Fruit fly (Drosophila melanogaster) whole organism, embryonic: ENCODE results near the gene CG8673.
A peak's percentile ranks its signal among the peaks of the same experiment; 100 is the strongest.

ENCODE experiments used
- Blimp-1 ChIP-seq: fragments of 200-800 bp; sonication (Bioruptor generic); optimal IDR thresholded peaks from 3 replicates; lab custom pipeline; 2018; ENCODE audit warnings: missing biosample characterization, missing genetic modification characterization, mild to moderate bottlenecking, moderate library complexity, missing genetic modification reagents
- CG10565 ChIP-seq: fragments of 200-800 bp; sonication (Bioruptor generic); optimal IDR thresholded peaks from 3 replicates; lab custom pipeline; 2016; ENCODE audit warnings: missing biosample characterization, mild to moderate bottlenecking, missing genetic modification characterization
- CG11456 ChIP-seq: fragments of 200-800 bp; sonication (Bioruptor generic); IDR thresholded peaks from 3 replicates; pipeline ENCODE4 v1.3.6; 2022; ENCODE audit warnings: missing biosample characterization, missing genetic modification characterization
- CG12659 ChIP-seq: fragments of 200-800 bp; sonication (Bioruptor generic); optimal IDR thresholded peaks from 3 replicates; lab custom pipeline; 2017; ENCODE audit warnings: mild to moderate bottlenecking, missing biosample characterization, missing genetic modification reagents, missing genetic modification characterization
- CG12769 ChIP-seq: fragments of 200-800 bp; sonication (Bioruptor generic); optimal IDR thresholded peaks from 2 replicates; lab custom pipeline; 2019; ENCODE audit warnings: missing biosample characterization, mild to moderate bottlenecking, missing genetic modification characterization, moderate library complexity
- CG15269 ChIP-seq: fragments of 200-800 bp; sonication (Bioruptor generic); optimal IDR thresholded peaks from 2 replicates; lab custom pipeline; 2018; ENCODE audit warnings: missing biosample characterization, mild to moderate bottlenecking, missing genetic modification characterization, moderate library complexity
- CG1529 ChIP-seq: fragments of 200-800 bp; sonication (Bioruptor generic); optimal IDR thresholded peaks from 3 replicates; lab custom pipeline; 2018; ENCODE audit warnings: missing biosample characterization, missing genetic modification characterization
- CG15479 ChIP-seq: fragments of 200-800 bp; sonication (Bioruptor generic); optimal IDR thresholded peaks from 3 replicates; lab custom pipeline; 2019; ENCODE audit warnings: missing biosample characterization, mild to moderate bottlenecking, missing genetic modification characterization, moderate library complexity
- CG15514 ChIP-seq: fragments of 200-800 bp; sonication (Bioruptor generic); optimal IDR thresholded peaks from 3 replicates; lab custom pipeline; 2017; ENCODE audit warnings: missing biosample characterization, missing genetic modification characterization, mild to moderate bottlenecking, moderate library complexity, missing genetic modification reagents
- CG1603 ChIP-seq: fragments of 200-800 bp; sonication (Bioruptor generic); optimal IDR thresholded peaks from 2 replicates; lab custom pipeline; 2019; ENCODE audit warnings: missing biosample characterization, mild to moderate bottlenecking, missing genetic modification characterization, moderate library complexity
- CG18764 ChIP-seq: fragments of 200-800 bp; sonication (Bioruptor generic); optimal IDR thresholded peaks from 3 replicates; lab custom pipeline; 2016; ENCODE audit warnings: missing biosample characterization, missing genetic modification characterization
- CG30403 ChIP-seq: fragments of 200-800 bp; sonication (Bioruptor generic); optimal IDR thresholded peaks from 3 replicates; lab custom pipeline; 2016; ENCODE audit warnings: missing biosample characterization, missing genetic modification characterization
- CG31365 ChIP-seq: fragments of 200-800 bp; sonication (Bioruptor generic); optimal IDR thresholded peaks from 2 replicates; lab custom pipeline; 2018; ENCODE audit warnings: missing biosample characterization, mild to moderate bottlenecking, missing genetic modification characterization
- CG31388 ChIP-seq: fragments of 200-800 bp; sonication (Bioruptor generic); optimal IDR thresholded peaks from 2 replicates; lab custom pipeline; 2016; ENCODE audit warnings: missing biosample characterization, missing genetic modification characterization
- CG31441 ChIP-seq: fragments of 200-800 bp; sonication (Bioruptor generic); IDR thresholded peaks from 2 replicates; pipeline ENCODE4 v1.3.6; 2022; ENCODE audit warnings: missing biosample characterization, missing genetic modification characterization
- CG3281 ChIP-seq: fragments of 200-800 bp; sonication (Bioruptor generic); optimal IDR thresholded peaks from 3 replicates; lab custom pipeline; 2017; ENCODE audit warnings: missing biosample characterization, mild to moderate bottlenecking, missing genetic modification characterization
- CG4730 ChIP-seq: fragments of 200-800 bp; sonication (Bioruptor generic); IDR thresholded peaks from 2 replicates; pipeline ENCODE4 v1.3.6; 2022; ENCODE audit warnings: missing biosample characterization, missing genetic modification characterization
- CG5180 ChIP-seq: fragments of 200-800 bp; sonication (Bioruptor generic); optimal IDR thresholded peaks from 3 replicates; lab custom pipeline; 2017; ENCODE audit warnings: missing biosample characterization, missing genetic modification characterization, mild to moderate bottlenecking, moderate library complexity, missing genetic modification reagents
- CG6272 ChIP-seq: fragments of 200-800 bp; sonication (Bioruptor generic); IDR thresholded peaks from 2 replicates; pipeline ENCODE4 v1.3.6; 2022; ENCODE audit warnings: missing biosample characterization, missing genetic modification characterization
- CG6683 ChIP-seq: fragments of 200-800 bp; sonication (Bioruptor generic); optimal IDR thresholded peaks from 2 replicates; lab custom pipeline; 2017; ENCODE audit warnings: missing biosample characterization, mild to moderate bottlenecking, missing genetic modification characterization, missing genetic modification reagents
- CG6813 ChIP-seq: fragments of 200-800 bp; sonication (Bioruptor generic); optimal IDR thresholded peaks from 2 replicates; lab custom pipeline; 2017; ENCODE audit warnings: missing biosample characterization, missing genetic modification characterization, mild to moderate bottlenecking, moderate library complexity, missing genetic modification reagents
- CG6854 ChIP-seq: fragments of 200-800 bp; sonication (Bioruptor generic); optimal IDR thresholded peaks from 3 replicates; lab custom pipeline; 2017; ENCODE audit warnings: missing biosample characterization, mild to moderate bottlenecking, missing genetic modification characterization
- CG7745 ChIP-seq: fragments of 200-800 bp; sonication (Bioruptor generic); optimal IDR thresholded peaks from 2 replicates; lab custom pipeline; 2018; ENCODE audit warnings: missing biosample characterization, mild to moderate bottlenecking, missing genetic modification characterization, moderate library complexity
- D19A ChIP-seq: fragments of 200-800 bp; optimal IDR thresholded peaks from 3 replicates; lab custom pipeline; 2019; ENCODE audit warnings: missing biosample characterization, mild to moderate bottlenecking, missing genetic modification characterization, moderate library complexity
- D19B ChIP-seq: fragments of 200-800 bp; sonication (Bioruptor generic); optimal IDR thresholded peaks from 2 replicates; lab custom pipeline; 2017; ENCODE audit warnings: missing biosample characterization, mild to moderate bottlenecking, missing genetic modification characterization
- Doc2 ChIP-seq: fragments of 200-800 bp; sonication (Bioruptor generic); IDR thresholded peaks from 2 replicates; pipeline ENCODE4 v1.3.6; 2022; ENCODE audit warnings: missing biosample characterization, missing genetic modification characterization
- E2f2 ChIP-seq: fragments of 200-800 bp; sonication (Bioruptor generic); IDR thresholded peaks from 2 replicates; pipeline ENCODE4 v1.3.6; 2022; ENCODE audit warnings: missing biosample characterization, missing genetic modification characterization
- Eip74EF ChIP-seq, 2 experiments: fragments of 200-800 bp in 1 of 2; fragments of >200 bp in 1 of 2; sonication (Bioruptor generic) in 1 of 2; optimal IDR thresholded peaks; 2 replicates each; lab custom pipeline; 2017 to 2019; ENCODE audit warnings: missing biosample characterization in 2 of 2, missing genetic modification characterization in 2 of 2, mild to moderate bottlenecking in 1 of 2, moderate library complexity in 1 of 2
- MESR4 ChIP-seq: fragments of 200-800 bp; sonication (Bioruptor generic); optimal IDR thresholded peaks from 2 replicates; lab custom pipeline; 2018; ENCODE audit warnings: missing biosample characterization, mild to moderate bottlenecking, missing genetic modification characterization, moderate library complexity
- Sox102F ChIP-seq: fragments of 200-800 bp; sonication (Bioruptor generic); optimal IDR thresholded peaks from 2 replicates; lab custom pipeline; 2018; ENCODE audit warnings: missing biosample characterization, mild to moderate bottlenecking, missing genetic modification characterization, moderate library complexity
- ac ChIP-seq: fragments of 200-800 bp; sonication (Bioruptor generic); optimal IDR thresholded peaks from 3 replicates; lab custom pipeline; 2017; ENCODE audit warnings: missing biosample characterization, mild to moderate bottlenecking, missing genetic modification characterization
- amos ChIP-seq: fragments of 200-800 bp; sonication (Bioruptor generic); IDR thresholded peaks from 2 replicates; pipeline ENCODE4 v1.3.6; 2022; ENCODE audit warnings: missing biosample characterization, missing genetic modification characterization; ENCODE audit not compliant: partially characterized antibody
- ash1 ChIP-seq: fragments of 200-800 bp; sonication (Bioruptor generic); optimal IDR thresholded peaks from 2 replicates; lab custom pipeline; 2018; ENCODE audit warnings: missing biosample characterization, mild to moderate bottlenecking, missing genetic modification characterization
- br ChIP-seq: fragments of >200 bp; optimal IDR thresholded peaks from 2 replicates; lab custom pipeline; 2017
- cg ChIP-seq: fragments of 200-800 bp; sonication (Bioruptor generic); optimal IDR thresholded peaks from 3 replicates; lab custom pipeline; 2019; ENCODE audit warnings: missing biosample characterization, mild to moderate bottlenecking, missing genetic modification characterization, moderate library complexity
- fd96Cb ChIP-seq: fragments of 200-800 bp; sonication (Bioruptor generic); optimal IDR thresholded peaks from 2 replicates; lab custom pipeline; 2018; ENCODE audit warnings: missing biosample characterization, mild to moderate bottlenecking, missing genetic modification characterization, moderate library complexity
- gce ChIP-seq: fragments of 200-800 bp; sonication (Bioruptor generic); IDR thresholded peaks from 3 replicates; pipeline ENCODE4 v1.3.6; 2022; ENCODE audit warnings: missing biosample characterization, missing genetic modification characterization
- gem ChIP-seq: fragments of 200-800 bp; sonication (Bioruptor generic); optimal IDR thresholded peaks from 2 replicates; lab custom pipeline; 2019; ENCODE audit warnings: missing biosample characterization, mild to moderate bottlenecking, missing genetic modification characterization, moderate library complexity
- hkb ChIP-seq, 2 experiments: fragments of 200-800 bp in 1 of 2; fragments of >200 bp in 1 of 2; sonication (Bioruptor generic) in 1 of 2; IDR thresholded peaks in 1 of 2; optimal IDR thresholded peaks in 1 of 2; 2 replicates each; pipeline versions ENCODE4 v1.3.6 to Lab custom; 2017 to 2022; ENCODE audit warnings: missing biosample characterization in 1 of 2, missing genetic modification characterization in 1 of 2
- hth ChIP-seq: fragments of >200 bp; optimal IDR thresholded peaks from 2 replicates; lab custom pipeline; 2017; ENCODE audit warnings: inconsistent platforms
- luna ChIP-seq: fragments of 200-800 bp; sonication (Bioruptor generic); optimal IDR thresholded peaks from 2 replicates; lab custom pipeline; 2016; ENCODE audit warnings: missing biosample characterization, missing genetic modification characterization
- nom ChIP-seq: fragments of 200-800 bp; sonication (Bioruptor generic); optimal IDR thresholded peaks from 2 replicates; lab custom pipeline; 2017; ENCODE audit warnings: missing biosample characterization, missing genetic modification characterization, mild to moderate bottlenecking, moderate library complexity, missing genetic modification reagents
- phol ChIP-seq: fragments of 200-800 bp; sonication (Bioruptor generic); optimal IDR thresholded peaks from 3 replicates; lab custom pipeline; 2018; ENCODE audit warnings: missing biosample characterization, mild to moderate bottlenecking, missing genetic modification characterization, moderate library complexity
- pita ChIP-seq: fragments of 200-800 bp; sonication (Bioruptor generic); optimal IDR thresholded peaks from 2 replicates; lab custom pipeline; 2017; ENCODE audit warnings: missing biosample characterization, mild to moderate bottlenecking, missing genetic modification characterization
- sqz ChIP-seq: fragments of 200-800 bp; sonication (Bioruptor generic); optimal IDR thresholded peaks from 3 replicates; lab custom pipeline; 2018; ENCODE audit warnings: missing biosample characterization, mild to moderate bottlenecking, missing genetic modification characterization
- tin ChIP-seq: fragments of 200-800 bp; sonication (Bioruptor generic); optimal IDR thresholded peaks from 3 replicates; lab custom pipeline; 2016; ENCODE audit warnings: missing biosample characterization, missing genetic modification characterization
- trem ChIP-seq: fragments of 200-800 bp; optimal IDR thresholded peaks from 3 replicates; lab custom pipeline; 2019; ENCODE audit warnings: missing biosample characterization, mild to moderate bottlenecking, missing genetic modification characterization, moderate library complexity
- twi ChIP-seq: fragments of 200-800 bp; optimal IDR thresholded peaks from 2 replicates; lab custom pipeline; 2019; ENCODE audit warnings: missing biosample characterization, mild to moderate bottlenecking, missing genetic modification characterization, moderate library complexity

The CG8673 gene

DNA sequence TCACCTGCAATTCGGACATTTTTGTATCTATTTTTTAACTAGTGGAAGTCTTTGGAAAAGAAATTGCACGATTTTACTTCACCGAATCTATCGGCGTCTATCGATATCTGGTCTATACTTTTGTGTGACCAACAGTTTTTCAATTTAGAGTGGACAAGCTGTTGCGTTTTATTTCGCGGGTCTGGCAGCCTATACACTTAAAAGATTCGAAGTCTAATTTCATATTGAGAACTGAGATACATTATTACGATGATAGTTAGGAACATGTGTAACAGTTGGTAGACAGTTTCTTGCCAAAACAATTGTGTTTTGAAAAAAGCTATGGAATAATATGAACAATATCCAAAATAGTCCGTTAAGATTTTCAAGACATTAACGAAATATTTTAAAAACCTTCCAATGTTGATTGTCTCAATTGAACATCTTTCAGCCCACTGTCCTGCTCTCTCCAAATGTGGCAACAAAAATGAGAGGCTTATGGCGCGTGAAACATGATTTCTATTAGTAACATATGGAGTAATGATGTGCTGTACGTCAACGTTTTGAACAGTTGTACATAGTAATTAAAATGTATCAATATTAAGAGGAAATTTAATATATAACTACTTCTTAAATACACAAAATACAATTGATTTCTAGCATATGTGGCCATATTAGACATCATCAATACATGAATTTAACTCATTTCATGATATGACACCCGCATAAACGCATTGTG lies 38.3 kb downstream of the CG8673 start, which contains the start of gene Acbp1 (continued):
- peak; percentile 33 for TF ChIP-seq CG15479 (GFP tag; lab: Kevin White, UChicago)
- peak; percentile 98 for TF ChIP-seq CG3281 (GFP tag; lab: Kevin White, UChicago)
- TF ChIP-seq CG7745 (tag; lab: Kevin White, UChicago), result peak; percentile 93
- TF ChIP-seq br (lab: Kevin White, UChicago), result no peak
- TF ChIP-seq MESR4 (GFP tag; lab: Kevin White, UChicago), result peak; percentile 58
- peak; percentile 90 for TF ChIP-seq luna
- TF ChIP-seq CG31388 (GFP tag; lab: Kevin White, UChicago), result peak; percentile 73
- TF ChIP-seq CG18764 (GFP tag; lab: Kevin White, UChicago), result peak; percentile 88
- no peak for TF ChIP-seq hth (lab: Kevin White, UChicago)
- peak; percentile 97 for TF ChIP-seq D19A
- TF ChIP-seq gem (tag; lab: Kevin White, UChicago), result peak; percentile 98
- no peak for TF ChIP-seq Doc2
- peak; percentile 99 for TF ChIP-seq CG6854
- peak; percentile 81 for TF ChIP-seq amos
- peak; percentile 91 for TF ChIP-seq CG6272 (GFP tag; lab: Robert Waterston, UW)
- TF ChIP-seq CG31441 (GFP tag; lab: Robert Waterston, UW), result peak; percentile 97
- peak; percentile 96 for TF ChIP-seq Blimp-1 (GFP tag; lab: Kevin White, UChicago)
- peak; percentile 94 for TF ChIP-seq CG6683
- TF ChIP-seq trem, result peak; percentile 95
- TF ChIP-seq cg, result no peak
- TF ChIP-seq fd96Cb (tag; lab: Kevin White, UChicago), result peak; percentile 92
- TF ChIP-seq nom (GFP tag; lab: Kevin White, UChicago), result peak; percentile 97
- TF ChIP-seq CG31365, result peak; percentile 93
- peak; percentile 95 for TF ChIP-seq sqz (GFP tag; lab: Kevin White, UChicago)
- peak; percentile 95 for TF ChIP-seq Sox102F (GFP tag; lab: Kevin White, UChicago)
- TF ChIP-seq CG12659 (GFP tag; lab: Kevin White, UChicago), result peak; percentile 97
- peak; percentile 91 for TF ChIP-seq tin (GFP tag; lab: Kevin White, UChicago)
- TF ChIP-seq CG30403 (GFP tag; lab: Kevin White, UChicago), result peak; percentile 97
- peak; percentile 94 for TF ChIP-seq CG1529 (GFP tag; lab: Kevin White, UChicago)
- peak; percentile 97 for TF ChIP-seq twi (tag; lab: Kevin White, UChicago)
- peak; percentile 99 for TF ChIP-seq CG6813 (GFP tag; lab: Kevin White, UChicago)
- peak; percentile 82 for TF ChIP-seq D19B (GFP tag; lab: Kevin White, UChicago)
- peak; percentile 91 for TF ChIP-seq ac (GFP tag; lab: Kevin White, UChicago)
- peak; percentile 93 for TF ChIP-seq CG5180 (GFP tag; lab: Kevin White, UChicago)
- peak; percentile 96 for TF ChIP-seq phol
- peak; percentile 81 for TF ChIP-seq E2f2 (GFP tag; lab: Robert Waterston, UW)
- TF ChIP-seq CG15514 (GFP tag; lab: Kevin White, UChicago), result peak; percentile 89
- TF ChIP-seq CG12769 (tag; lab: Kevin White, UChicago), result peak; percentile 97
- peak; percentile 91 for TF ChIP-seq CG11456 (GFP tag; lab: Robert Waterston, UW)
- TF ChIP-seq pita, result no peak
- TF ChIP-seq CG1603, result peak; percentile 95
- peak; percentile 40 for TF ChIP-seq ash1 (GFP tag; lab: Kevin White, UChicago)
- peak in 1 of 2 experiments; percentile 99 for TF ChIP-seq Eip74EF (GFP tag; optimal IDR thresholded peaks at IDR 0.05; lab: Kevin White, UChicago)
- peak; percentile 89 for TF ChIP-seq gce (GFP tag; lab: Robert Waterston, UW)
- peak; percentile 81 for TF ChIP-seq CG10565 (GFP tag; lab: Kevin White, UChicago)
- peak; percentile 88 for TF ChIP-seq CG4730 (GFP tag; lab: Robert Waterston, UW)
- TF ChIP-seq CG15269 (tag; lab: Kevin White, UChicago), result peak; percentile 97
- TF ChIP-seq hkb (optimal IDR thresholded peaks at IDR 0.05; lab: Kevin White, UChicago), result no peak
- peak; percentile 96 for TF ChIP-seq hkb (GFP tag; IDR thresholded peaks at IDR 0.05; lab: Robert Waterston, UW)
